Fruit fly (Drosophila melanogaster): Measurements from ENCODE around the gene Zaf1.

Zaf1 gene

dm6 chr3R:11649449-11649848, 24.0 kb upstream of the Zaf1 start (continued):
- TF ChIP-seq CrebA (GFP tag; optimal IDR thresholded peaks at IDR 0.05; ENCODE audit: borderline replicate concordance), result no peak

dm6 chr3R:11648356-11649355, 23.2 kb upstream of the Zaf1 start:
- no peak for TF ChIP-seq usp (GFP tag; optimal IDR thresholded peaks at IDR 0.05)
- no peak for TF ChIP-seq Sp1 (GFP tag; optimal IDR thresholded peaks at IDR 0.05)
- TF ChIP-seq N (GFP tag; optimal IDR thresholded peaks at IDR 0.05), result no peak
- peak; percentile 22 for TF ChIP-seq tai (GFP tag; optimal IDR thresholded peaks at IDR 0.05)
- TF ChIP-seq sage (GFP tag; optimal IDR thresholded peaks at IDR 0.05), result peak; percentile 13
- no peak for TF ChIP-seq HLH106 (tag; optimal IDR thresholded peaks at IDR 0.05)
- TF ChIP-seq h (GFP tag; optimal IDR thresholded peaks at IDR 0.05), result no peak

dm6 chr3R:11646826-11647225, 21.4 kb upstream of the Zaf1 start:
- peak in 1 of 2 experiments; percentile 8 for TF ChIP-seq dl (GFP tag; optimal IDR thresholded peaks at IDR 0.05; ENCODE audit: insufficient read depth in 1 of 2, partially characterized antibody in 2 of 2)
- no peak for TF ChIP-seq Myc (optimal IDR thresholded peaks at IDR 0.05)

- no peak for TF ChIP-seq GATAd (GFP tag; optimal IDR thresholded peaks at IDR 0.05)
- TF ChIP-seq Jra (GFP tag; optimal IDR thresholded peaks at IDR 0.05), result no peak
- TF ChIP-seq CrebA (GFP tag; optimal IDR thresholded peaks at IDR 0.05; ENCODE audit: borderline replicate concordance), result no peak
- TF ChIP-seq brk (GFP tag; optimal IDR thresholded peaks at IDR 0.05), result no peak
- no peak for TF ChIP-seq CG9705 (GFP tag; optimal IDR thresholded peaks at IDR 0.05)
- no peak for TF ChIP-seq Dif (GFP tag; optimal IDR thresholded peaks at IDR 0.05; ENCODE audit: partially characterized antibody)
- peak in 1 of 2 experiments; percentile 29 for TF ChIP-seq foxo (GFP tag; optimal IDR thresholded peaks at IDR 0.05)
- no peak for TF ChIP-seq OdsH (GFP tag; optimal IDR thresholded peaks at IDR 0.05)
- TF ChIP-seq Dfd (GFP tag; optimal IDR thresholded peaks at IDR 0.05), result no peak
- no peak for TF ChIP-seq dmrt93B (GFP tag; optimal IDR thresholded peaks at IDR 0.05)
- TF ChIP-seq br (GFP tag; optimal IDR thresholded peaks at IDR 0.05), result no peak
- peak; percentile 2 for TF ChIP-seq HLH106 (tag; optimal IDR thresholded peaks at IDR 0.05)
- TF ChIP-seq fru (GFP tag; optimal IDR thresholded peaks at IDR 0.05), result peak; percentile 62
- TF ChIP-seq Sp1 (GFP tag; optimal IDR thresholded peaks at IDR 0.05), result peak; percentile 13
- no peak for TF ChIP-seq Abd-B (GFP tag; optimal IDR thresholded peaks at IDR 0.05)
- peak; percentile 42 for TF ChIP-seq Hnf4 (GFP tag; optimal IDR thresholded peaks at IDR 0.05)
- no peak for TF ChIP-seq usp (GFP tag; optimal IDR thresholded peaks at IDR 0.05)
- TF ChIP-seq dl (GFP tag; optimal IDR thresholded peaks at IDR 0.05; ENCODE audit: insufficient read depth in 1 of 2, partially characterized antibody in 2 of 2), result no peak
- TF ChIP-seq psq (GFP tag; optimal IDR thresholded peaks at IDR 0.05), result peak; percentile 42
- TF ChIP-seq h (GFP tag; optimal IDR thresholded peaks at IDR 0.05), result peak; percentile 50
- TF ChIP-seq Rel (GFP tag; optimal IDR thresholded peaks at IDR 0.05), result no peak
- TF ChIP-seq Rel (tag; optimal IDR thresholded peaks at IDR 0.05), result peak; percentile 30
- peak; percentile 36 for TF ChIP-seq CG32264 (GFP tag; optimal IDR thresholded peaks at IDR 0.05)
Observed at dm6 chr3R:11639946-11640588, 14.6 kb upstream of the Zaf1 start.

- TF ChIP-seq dl (GFP tag; optimal IDR thresholded peaks at IDR 0.05; ENCODE audit: insufficient read depth in 1 of 2, partially characterized antibody in 2 of 2), result no peak
- no peak for TF ChIP-seq HLH106 (tag; optimal IDR thresholded peaks at IDR 0.05)
- TF ChIP-seq Vsx2 (GFP tag; optimal IDR thresholded peaks at IDR 0.05; ENCODE audit: partially characterized antibody), result no peak
- TF ChIP-seq CrebA (GFP tag; optimal IDR thresholded peaks at IDR 0.05; ENCODE audit: borderline replicate concordance), result no peak
- TF ChIP-seq Dfd (GFP tag; optimal IDR thresholded peaks at IDR 0.05), result no peak
Observed at dm6 chr3R:11637586-11637985, 12.1 kb upstream of the Zaf1 start.

All from whole organism, wandering third instar larva.